Worm (Caenorhabditis elegans): ENCODE measurements around the gene acdh-8.
A peak's percentile ranks its signal among the peaks of the same experiment; 100 is the strongest.

- TF ChIP-seq nhr-11 (tag; optimal IDR thresholded peaks at IDR 0.05) (no peak), elt-2 (tag; optimal IDR thresholded peaks at IDR 0.05) (peak; percentile 83), ceh-18 (tag; optimal IDR thresholded peaks at IDR 0.05) (no peak)
Observed at ce11 chrII:5751353-5751752, 42.9 kb upstream of the acdh-8 start.
